Fruit fly (Drosophila melanogaster) whole organism, embryonic: Measurements from ENCODE around the gene Uba4.
A peak's percentile ranks its signal among the peaks of the same experiment; 100 is the strongest.

Experiments
- CG10366 ChIP-seq: fragments of 200-800 bp; sonication (Bioruptor generic); IDR thresholded peaks from 2 replicates; pipeline ENCODE4 v1.3.6; 2022; ENCODE audit warnings: missing biosample characterization, missing genetic modification characterization
- CG10959 ChIP-seq: fragments of 200-800 bp; sonication (Bioruptor generic); IDR thresholded peaks from 2 replicates; pipeline ENCODE4 v1.3.6; 2022; ENCODE audit warnings: missing biosample characterization, missing genetic modification characterization
- CG11247 ChIP-seq: fragments of 200-800 bp; sonication (Bioruptor generic); IDR thresholded peaks from 2 replicates; pipeline ENCODE4 v1.3.6; 2022; ENCODE audit warnings: missing biosample characterization, missing genetic modification characterization
- CG11723 ChIP-seq: fragments of 200-800 bp; sonication (Bioruptor generic); optimal IDR thresholded peaks from 2 replicates; lab custom pipeline; 2017; ENCODE audit warnings: missing biosample characterization, mild to moderate bottlenecking, missing genetic modification characterization
- CG15011 ChIP-seq: fragments of 200-800 bp; sonication (Bioruptor generic); optimal IDR thresholded peaks from 3 replicates; lab custom pipeline; 2018; ENCODE audit warnings: missing biosample characterization, mild to moderate bottlenecking, missing genetic modification characterization
- CG1602 ChIP-seq: fragments of 200-800 bp; sonication (Bioruptor generic); optimal IDR thresholded peaks from 3 replicates; lab custom pipeline; 2016; ENCODE audit warnings: missing biosample characterization, missing genetic modification characterization
- CG17568 ChIP-seq: fragments of 200-800 bp; sonication (Bioruptor generic); optimal IDR thresholded peaks from 2 replicates; lab custom pipeline; 2018; ENCODE audit warnings: missing biosample characterization, mild to moderate bottlenecking, missing genetic modification characterization, moderate library complexity
- CG17802 ChIP-seq: fragments of 200-800 bp; sonication (Bioruptor generic); optimal IDR thresholded peaks from 2 replicates; lab custom pipeline; 2018; ENCODE audit warnings: missing biosample characterization, mild to moderate bottlenecking, missing genetic modification characterization, moderate library complexity
- CG1832 ChIP-seq: fragments of 200-800 bp; sonication (Bioruptor generic); optimal IDR thresholded peaks from 2 replicates; lab custom pipeline; 2017; ENCODE audit warnings: missing biosample characterization, mild to moderate bottlenecking, missing genetic modification characterization, inconsistent platforms
- CG18764 ChIP-seq: fragments of 200-800 bp; sonication (Bioruptor generic); optimal IDR thresholded peaks from 3 replicates; lab custom pipeline; 2016; ENCODE audit warnings: missing biosample characterization, missing genetic modification characterization
- CG2120 ChIP-seq: fragments of 200-800 bp; sonication (Bioruptor generic); optimal IDR thresholded peaks from 3 replicates; lab custom pipeline; 2016; ENCODE audit warnings: missing biosample characterization, missing genetic modification characterization
- CG2199 ChIP-seq: fragments of 200-800 bp; sonication (Bioruptor generic); IDR thresholded peaks from 3 replicates; pipeline ENCODE4 v1.3.6; 2022; ENCODE audit warnings: missing biosample characterization, missing genetic modification characterization
- CG2889 ChIP-seq: fragments of 200-800 bp; sonication (Bioruptor generic); IDR thresholded peaks from 3 replicates; pipeline ENCODE4 v1.3.6; 2022; ENCODE audit warnings: missing biosample characterization, missing genetic modification characterization
- CG30020 ChIP-seq: fragments of 200-800 bp; optimal IDR thresholded peaks from 2 replicates; lab custom pipeline; 2019; ENCODE audit warnings: missing biosample characterization, mild to moderate bottlenecking, missing genetic modification characterization, moderate library complexity
- CG33213 ChIP-seq: fragments of 200-800 bp; sonication (Bioruptor generic); optimal IDR thresholded peaks from 3 replicates; lab custom pipeline; 2016; ENCODE audit warnings: missing biosample characterization, missing genetic modification characterization
- CG7556 ChIP-seq: fragments of 200-800 bp; sonication (Bioruptor generic); optimal IDR thresholded peaks from 2 replicates; lab custom pipeline; 2017; ENCODE audit warnings: missing biosample characterization, mild to moderate bottlenecking, missing genetic modification characterization
- CG8359 ChIP-seq: fragments of 200-800 bp; sonication (Bioruptor generic); optimal IDR thresholded peaks from 2 replicates; lab custom pipeline; 2017; ENCODE audit warnings: missing biosample characterization, mild to moderate bottlenecking, missing genetic modification characterization, borderline replicate concordance
- CG8765 ChIP-seq: fragments of 200-800 bp; sonication (Bioruptor generic); IDR thresholded peaks from 2 replicates; pipeline ENCODE4 v1.3.6; 2022; ENCODE audit warnings: missing biosample characterization, missing genetic modification characterization
- E2f2 ChIP-seq: fragments of 200-800 bp; sonication (Bioruptor generic); IDR thresholded peaks from 2 replicates; pipeline ENCODE4 v1.3.6; 2022; ENCODE audit warnings: missing biosample characterization, missing genetic modification characterization
- Eip74EF ChIP-seq, 2 experiments: fragments of 200-800 bp in 1 of 2; fragments of >200 bp in 1 of 2; sonication (Bioruptor generic) in 1 of 2; optimal IDR thresholded peaks; 2 replicates each; lab custom pipeline; 2017 to 2019; ENCODE audit warnings: missing biosample characterization in 2 of 2, missing genetic modification characterization in 2 of 2, mild to moderate bottlenecking in 1 of 2, moderate library complexity in 1 of 2
- HHEX ChIP-seq: fragments of 200-800 bp; sonication (Bioruptor generic); optimal IDR thresholded peaks from 3 replicates; lab custom pipeline; 2017; ENCODE audit warnings: missing biosample characterization, mild to moderate bottlenecking, missing genetic modification characterization, missing genetic modification reagents
- Jarid2 ChIP-seq: fragments of 200-800 bp; sonication (Bioruptor generic); optimal IDR thresholded peaks from 3 replicates; lab custom pipeline; 2017; ENCODE audit warnings: mild to moderate bottlenecking, missing biosample characterization, missing genetic modification reagents, missing genetic modification characterization
- NC2β ChIP-seq: fragments of 200-800 bp; sonication (Bioruptor generic); optimal IDR thresholded peaks from 2 replicates; lab custom pipeline; 2016; ENCODE audit warnings: missing biosample characterization, missing genetic modification characterization
- Oli ChIP-seq: fragments of 200-800 bp; sonication (Bioruptor generic); optimal IDR thresholded peaks from 2 replicates; lab custom pipeline; 2018; ENCODE audit warnings: missing biosample characterization, mild to moderate bottlenecking, missing genetic modification characterization, moderate library complexity
- PHDP ChIP-seq: fragments of 200-800 bp; sonication (Bioruptor generic); optimal IDR thresholded peaks from 3 replicates; lab custom pipeline; 2018; ENCODE audit warnings: missing biosample characterization, mild to moderate bottlenecking, missing genetic modification characterization, moderate library complexity
- Rfx ChIP-seq: fragments of 200-800 bp; sonication (Bioruptor generic); IDR thresholded peaks from 2 replicates; pipeline ENCODE4 v1.3.6; 2022; ENCODE audit warnings: missing biosample characterization, missing genetic modification characterization
- Rx ChIP-seq: fragments of 200-800 bp; sonication (Bioruptor generic); IDR thresholded peaks from 2 replicates; pipeline ENCODE4 v1.3.6; 2022; ENCODE audit warnings: missing biosample characterization, missing genetic modification characterization
- Scr ChIP-seq: fragments of 200-800 bp; sonication (Bioruptor generic); IDR thresholded peaks from 2 replicates; pipeline ENCODE4 v1.3.6; 2022; ENCODE audit warnings: missing biosample characterization, missing genetic modification characterization; ENCODE audit not compliant: partially characterized antibody
- Side ChIP-seq: fragments of 200-800 bp; sonication (Bioruptor generic); optimal IDR thresholded peaks from 2 replicates; lab custom pipeline; 2016; ENCODE audit warnings: missing biosample characterization, missing genetic modification characterization
- Taf1 ChIP-seq: fragments of 200-800 bp; sonication (Bioruptor generic); IDR thresholded peaks from 2 replicates; pipeline ENCODE4 v1.3.6; 2022; ENCODE audit warnings: missing biosample characterization, missing genetic modification characterization
- aop ChIP-seq: fragments of 200-800 bp; sonication (Bioruptor generic); IDR thresholded peaks from 2 replicates; pipeline ENCODE4 v1.3.6; 2022; ENCODE audit warnings: missing biosample characterization, missing genetic modification characterization
- corto ChIP-seq: fragments of 200-800 bp; sonication (Bioruptor generic); optimal IDR thresholded peaks from 2 replicates; lab custom pipeline; 2016; ENCODE audit warnings: missing biosample characterization, mild to moderate bottlenecking, missing genetic modification characterization, moderate library complexity
- exex ChIP-seq: fragments of 200-800 bp; sonication (Bioruptor generic); optimal IDR thresholded peaks from 4 replicates; lab custom pipeline; 2018; ENCODE audit warnings: missing biosample characterization, mild to moderate bottlenecking, missing genetic modification characterization, moderate library complexity
- gem ChIP-seq: fragments of 200-800 bp; sonication (Bioruptor generic); optimal IDR thresholded peaks from 2 replicates; lab custom pipeline; 2019; ENCODE audit warnings: missing biosample characterization, mild to moderate bottlenecking, missing genetic modification characterization, moderate library complexity
- h ChIP-seq: fragments of >200 bp; optimal IDR thresholded peaks from 2 replicates; lab custom pipeline; 2017
- her ChIP-seq: fragments of 200-800 bp; sonication (Bioruptor generic); optimal IDR thresholded peaks from 2 replicates; lab custom pipeline; 2016; ENCODE audit warnings: missing biosample characterization, missing genetic modification characterization
- inv ChIP-seq: fragments of 200-800 bp; sonication (Bioruptor generic); IDR thresholded peaks from 2 replicates; pipeline ENCODE4 v1.3.6; 2022; ENCODE audit warnings: missing biosample characterization, missing genetic modification characterization; ENCODE audit not compliant: partially characterized antibody
- luna ChIP-seq: fragments of 200-800 bp; sonication (Bioruptor generic); optimal IDR thresholded peaks from 2 replicates; lab custom pipeline; 2016; ENCODE audit warnings: missing biosample characterization, missing genetic modification characterization
- mirr ChIP-seq: fragments of 200-800 bp; sonication (Bioruptor generic); optimal IDR thresholded peaks from 3 replicates; lab custom pipeline; 2018; ENCODE audit warnings: missing biosample characterization, mild to moderate bottlenecking, missing genetic modification characterization
- onecut ChIP-seq: fragments of 200-800 bp; sonication (Bioruptor generic); IDR thresholded peaks from 2 replicates; pipeline ENCODE4 v1.3.6; 2022; ENCODE audit warnings: missing biosample characterization, missing genetic modification characterization
- org-1 ChIP-seq: fragments of 200-800 bp; sonication (Bioruptor generic); optimal IDR thresholded peaks from 2 replicates; lab custom pipeline; 2017; ENCODE audit warnings: missing biosample characterization, missing genetic modification characterization
- pzg ChIP-seq: fragments of 200-800 bp; sonication (Bioruptor generic); optimal IDR thresholded peaks from 3 replicates; lab custom pipeline; 2018; ENCODE audit warnings: missing biosample characterization, mild to moderate bottlenecking, missing genetic modification characterization, moderate library complexity
- row ChIP-seq: fragments of 200-800 bp; sonication (Bioruptor generic); IDR thresholded peaks from 3 replicates; pipeline ENCODE4 v1.3.6; 2022; ENCODE audit warnings: missing biosample characterization, missing genetic modification characterization
- schlank ChIP-seq: fragments of 200-800 bp; sonication (Bioruptor generic); optimal IDR thresholded peaks from 2 replicates; lab custom pipeline; 2018; ENCODE audit warnings: missing biosample characterization, mild to moderate bottlenecking, missing genetic modification characterization
- shn ChIP-seq: fragments of 200-800 bp; sonication (Bioruptor generic); optimal IDR thresholded peaks from 3 replicates; lab custom pipeline; 2016; ENCODE audit warnings: missing biosample characterization, missing genetic modification characterization
- sqz ChIP-seq: fragments of 200-800 bp; sonication (Bioruptor generic); optimal IDR thresholded peaks from 3 replicates; lab custom pipeline; 2018; ENCODE audit warnings: missing biosample characterization, mild to moderate bottlenecking, missing genetic modification characterization
- tap ChIP-seq: fragments of 200-800 bp; optimal IDR thresholded peaks from 3 replicates; lab custom pipeline; 2019; ENCODE audit warnings: missing biosample characterization, mild to moderate bottlenecking, missing genetic modification characterization, moderate library complexity
- tna ChIP-seq: fragments of 200-800 bp; sonication (Bioruptor generic); IDR thresholded peaks from 2 replicates; pipeline ENCODE4 v1.3.6; 2022; ENCODE audit warnings: missing biosample characterization, missing genetic modification characterization; ENCODE audit not compliant: partially characterized antibody
- unc-4 ChIP-seq: fragments of 200-800 bp; sonication (Bioruptor generic); IDR thresholded peaks from 2 replicates; pipeline ENCODE4 v1.3.6; 2022; ENCODE audit warnings: missing biosample characterization, missing genetic modification characterization; ENCODE audit not compliant: partially characterized antibody
- vnd ChIP-seq: fragments of 200-800 bp; sonication (Bioruptor generic); IDR thresholded peaks from 3 replicates; pipeline ENCODE4 v1.3.6; 2022; ENCODE audit warnings: missing biosample characterization, missing genetic modification characterization; ENCODE audit not compliant: partially characterized antibody
- wor ChIP-seq: fragments of 200-800 bp; sonication (Bioruptor generic); IDR thresholded peaks from 2 replicates; pipeline ENCODE4 v1.3.6; 2022; ENCODE audit warnings: missing biosample characterization, missing genetic modification characterization
- z ChIP-seq: fragments of 200-800 bp; sonication (Bioruptor generic); IDR thresholded peaks from 3 replicates; pipeline ENCODE4 v1.3.6; 2022; ENCODE audit warnings: missing biosample characterization, missing genetic modification characterization

The Uba4 gene

dm6 chr2L:8511723-8512122 lies 5.5 kb upstream of the Uba4 start, which contains the start of gene CG13096 (continued):
- TF ChIP-seq Scr (GFP tag; lab: Robert Waterston, UW) (peak; percentile 97), CG11723 (GFP tag; lab: Kevin White, UChicago) (no peak), CG10959 (GFP tag; lab: Robert Waterston, UW) (no peak), CG2889 (GFP tag; lab: Robert Waterston, UW) (no peak), Rfx (GFP tag; lab: Robert Waterston, UW) (peak; percentile 66), CG7556 (GFP tag; lab: Kevin White, UChicago) (no peak), Oli (tag; lab: Kevin White, UChicago) (no peak), row (peak; percentile 59; the same call in 2 of the 3 replicates), unc-4 (GFP tag; lab: Robert Waterston, UW) (peak; percentile 99), CG18764 (no peak), CG15011 (no peak), Taf1 (GFP tag; lab: Robert Waterston, UW) (no peak), gem (tag; lab: Kevin White, UChicago) (no peak), NC2β (no peak), corto (GFP tag; lab: Kevin White, UChicago) (no peak), CG2120 (GFP tag; lab: Kevin White, UChicago) (peak; percentile 48), CG1832 (GFP tag; lab: Kevin White, UChicago) (no peak), Side (peak; percentile 2), vnd (GFP tag; lab: Robert Waterston, UW) (peak; percentile 97), sqz (no peak), CG30020 (peak; percentile 38), CG11247 (no peak), shn (GFP tag; lab: Kevin White, UChicago) (no peak), CG8359 (GFP tag; lab: Kevin White, UChicago) (no peak), org-1 (GFP tag; lab: Kevin White, UChicago) (no peak), tna (peak; percentile 97), CG8765 (no peak), CG17802 (tag; lab: Kevin White, UChicago) (no peak), tap (tag; lab: Kevin White, UChicago) (no peak), HHEX (GFP tag; lab: Kevin White, UChicago) (no peak), E2f2 (peak; percentile 86), CG2199 (no peak), luna (GFP tag; lab: Kevin White, UChicago) (no peak), mirr (GFP tag; lab: Kevin White, UChicago) (no peak), schlank (tag; lab: Kevin White, UChicago) (no peak), h (no peak), CG17568 (GFP tag; lab: Kevin White, UChicago) (no peak), PHDP (tag; lab: Kevin White, UChicago) (no peak), CG1602 (GFP tag; lab: Kevin White, UChicago) (no peak), CG33213 (GFP tag; lab: Kevin White, UChicago) (peak; percentile 55), Rx (GFP tag; lab: Robert Waterston, UW) (no peak), CG10366 (GFP tag; lab: Robert Waterston, UW) (no peak), Eip74EF (GFP tag; optimal IDR thresholded peaks at IDR 0.05; lab: Kevin White, UChicago) (no peak), z (GFP tag; lab: Robert Waterston, UW) (no peak), onecut (GFP tag; lab: Robert Waterston, UW) (no peak; the same call in 1 of the 2 replicates), wor (GFP tag; lab: Robert Waterston, UW) (no peak), her (GFP tag; lab: Kevin White, UChicago) (peak; percentile 10), inv (GFP tag; lab: Robert Waterston, UW) (peak; percentile 97), exex (tag; lab: Kevin White, UChicago) (peak; percentile 24), pzg (GFP tag; lab: Kevin White, UChicago) (peak; percentile 99), Jarid2 (no peak), aop (GFP tag; lab: Robert Waterston, UW) (no peak)
